Worm (Caenorhabditis elegans): Measurements from ENCODE around the gene R02D3.8.

ce11 chrIV:295734-296201 is 38.8 kb upstream of the R02D3.8 start:
- no peak for TF ChIP-seq him-1 (tag; optimal IDR thresholded peaks at IDR 0.05)
- TF ChIP-seq W03F9.2 (tag; optimal IDR thresholded peaks at IDR 0.05) = no peak
- TF ChIP-seq dao-5 (tag; optimal IDR thresholded peaks at IDR 0.05) = no peak
